Fruit fly (Drosophila melanogaster): ENCODE data around the gene ham.

- TF ChIP-seq CG12768 (GFP tag; optimal IDR thresholded peaks at IDR 0.05), result no peak
- TF ChIP-seq CG14711 (tag; optimal IDR thresholded peaks at IDR 0.05), result no peak
Measured at dm6 chr2L:18793243-18793642, 537 bp upstream of the ham start.
